Worm (Caenorhabditis elegans) whole organism, late embryonic: Measurements from ENCODE around the gene Y23B4A.1.
A peak's percentile ranks its signal among the peaks of the same experiment; 100 is the strongest.

ENCODE experiments used
- C08G9.2 ChIP-seq: sonication (generic microtip); optimal IDR thresholded peaks from 2 replicates; lab custom pipeline; 2016; ENCODE audit warnings: mild to moderate bottlenecking, missing genetic modification characterization, moderate library complexity, missing compliant biosample characterization
- F13H6.1 ChIP-seq: sonication (generic microtip); optimal IDR thresholded peaks from 2 replicates; lab custom pipeline; 2016; ENCODE audit warnings: missing genetic modification characterization, missing compliant biosample characterization
- K02D7.2 ChIP-seq: sonication (generic microtip); optimal IDR thresholded peaks from 2 replicates; lab custom pipeline; 2017; ENCODE audit warnings: mild to moderate bottlenecking, missing genetic modification characterization, missing compliant biosample characterization
- Y22D7AL.16 ChIP-seq: sonication (generic microtip); optimal IDR thresholded peaks from 2 replicates; lab custom pipeline; 2016; ENCODE audit warnings: missing genetic modification characterization, missing compliant biosample characterization
- ahr-1 ChIP-seq: sonication (generic microtip); optimal IDR thresholded peaks from 2 replicates; lab custom pipeline; 2016; ENCODE audit warnings: missing genetic modification characterization, missing compliant biosample characterization
- ama-1 ChIP-seq: fragments of 150-350 bp; optimal IDR thresholded peaks from 2 replicates; lab custom pipeline; 2014
- ceh-18 ChIP-seq: sonication (generic microtip); optimal IDR thresholded peaks from 2 replicates; lab custom pipeline; 2016; ENCODE audit warnings: missing genetic modification characterization, missing compliant biosample characterization
- ceh-2 ChIP-seq: sonication (generic microtip); optimal IDR thresholded peaks from 2 replicates; lab custom pipeline; 2016; ENCODE audit warnings: missing genotype, missing genetic modification characterization, missing compliant biosample characterization
- ceh-30 ChIP-seq: fragments of 150-350 bp; optimal IDR thresholded peaks from 2 replicates; lab custom pipeline; 2014; ENCODE audit warnings: missing biosample characterization, missing genetic modification characterization
- ceh-31 ChIP-seq: sonication (generic microtip); optimal IDR thresholded peaks from 2 replicates; lab custom pipeline; 2016; ENCODE audit warnings: missing genetic modification characterization, missing compliant biosample characterization
- ceh-45 ChIP-seq: fragments of 200-800 bp; sonication (Bioruptor generic); IDR thresholded peaks from 2 replicates; pipeline ENCODE4 v1.3.6; 2022; ENCODE audit warnings: missing genetic modification reagents, missing genetic modification characterization, missing compliant biosample characterization
- ceh-48 ChIP-seq: sonication (generic microtip); optimal IDR thresholded peaks from 2 replicates; lab custom pipeline; 2016; ENCODE audit warnings: missing genetic modification characterization, inconsistent platforms, missing compliant biosample characterization
- ceh-6 ChIP-seq: fragments of 200-800 bp; sonication (Bioruptor generic); optimal IDR thresholded peaks from 2 replicates; lab custom pipeline; 2018; ENCODE audit warnings: mild to moderate bottlenecking, missing genetic modification characterization, missing compliant biosample characterization
- ceh-9 ChIP-seq: sonication (generic microtip); optimal IDR thresholded peaks from 2 replicates; lab custom pipeline; 2016; ENCODE audit warnings: mild to moderate bottlenecking, missing genetic modification characterization, inconsistent platforms, missing compliant biosample characterization
- che-1 ChIP-seq: sonication (generic microtip); optimal IDR thresholded peaks from 2 replicates; lab custom pipeline; 2016; ENCODE audit warnings: mild to moderate bottlenecking, missing genetic modification characterization, missing compliant biosample characterization
- dmd-4 ChIP-seq: sonication (generic microtip); optimal IDR thresholded peaks from 2 replicates; lab custom pipeline; 2016; ENCODE audit warnings: borderline replicate concordance, missing genetic modification characterization, missing compliant biosample characterization
- elt-2 ChIP-seq: sonication (generic microtip); optimal IDR thresholded peaks from 2 replicates; lab custom pipeline; 2016; ENCODE audit warnings: missing genetic modification reagents, missing genetic modification characterization, missing compliant biosample characterization
- elt-4 ChIP-seq: sonication (generic microtip); optimal IDR thresholded peaks from 2 replicates; lab custom pipeline; 2016; ENCODE audit warnings: missing genetic modification characterization, missing compliant biosample characterization
- fax-1 ChIP-seq: sonication (generic microtip); optimal IDR thresholded peaks from 2 replicates; lab custom pipeline; 2016; ENCODE audit warnings: missing genotype, missing genetic modification characterization, missing compliant biosample characterization
- fkh-6 ChIP-seq: sonication (generic microtip); optimal IDR thresholded peaks from 2 replicates; lab custom pipeline; 2016; ENCODE audit warnings: missing genetic modification characterization, missing compliant biosample characterization
- hlh-15 ChIP-seq: sonication (generic microtip); optimal IDR thresholded peaks from 2 replicates; lab custom pipeline; 2016; ENCODE audit warnings: missing genetic modification characterization, missing compliant biosample characterization
- hlh-8 ChIP-seq: sonication (generic microtip); optimal IDR thresholded peaks from 2 replicates; lab custom pipeline; 2016; ENCODE audit warnings: missing genotype, missing genetic modification characterization, missing compliant biosample characterization
- madf-2 ChIP-seq: sonication (generic microtip); optimal IDR thresholded peaks from 2 replicates; lab custom pipeline; 2017; ENCODE audit warnings: missing genetic modification characterization, missing compliant biosample characterization
- mec-3 ChIP-seq: sonication (generic microtip); optimal IDR thresholded peaks from 2 replicates; lab custom pipeline; 2016; ENCODE audit warnings: borderline replicate concordance, missing genetic modification characterization, missing compliant biosample characterization
- nhr-11 ChIP-seq: fragments of 150-350 bp; optimal IDR thresholded peaks from 2 replicates; lab custom pipeline; 2014; ENCODE audit warnings: missing biosample characterization, missing genetic modification characterization
- nhr-232 ChIP-seq: sonication (generic microtip); optimal IDR thresholded peaks from 2 replicates; lab custom pipeline; 2016; ENCODE audit warnings: missing genetic modification characterization, missing compliant biosample characterization
- odd-2 ChIP-seq: sonication (generic microtip); optimal IDR thresholded peaks from 2 replicates; lab custom pipeline; 2017; ENCODE audit warnings: antibody characterized with exemption, mild to moderate bottlenecking, missing genetic modification characterization, missing compliant biosample characterization
- pat-9 ChIP-seq: fragments of 200-800 bp; sonication (Bioruptor generic); optimal IDR thresholded peaks from 2 replicates; lab custom pipeline; 2018; ENCODE audit warnings: mild to moderate bottlenecking, missing genetic modification characterization, moderate library complexity, missing compliant biosample characterization
- pax-1 ChIP-seq: fragments of 150-350 bp; optimal IDR thresholded peaks from 2 replicates; lab custom pipeline; 2014; ENCODE audit warnings: missing biosample characterization, missing genetic modification characterization
- pha-2 ChIP-seq: sonication (generic microtip); optimal IDR thresholded peaks from 2 replicates; lab custom pipeline; 2017; ENCODE audit warnings: mild to moderate bottlenecking, missing genetic modification characterization, missing compliant biosample characterization
- pqm-1 ChIP-seq: sonication (generic microtip); optimal IDR thresholded peaks from 2 replicates; lab custom pipeline; 2016; ENCODE audit warnings: missing genetic modification characterization, missing compliant biosample characterization
- pros-1 ChIP-seq: fragments of 150-350 bp; optimal IDR thresholded peaks from 2 replicates; lab custom pipeline; 2014; ENCODE audit warnings: missing biosample characterization, missing genetic modification reagents, missing genetic modification characterization
- sox-4 ChIP-seq: sonication (generic microtip); optimal IDR thresholded peaks from 2 replicates; lab custom pipeline; 2017; ENCODE audit warnings: mild to moderate bottlenecking, missing genetic modification characterization, inconsistent platforms, missing compliant biosample characterization
- tbx-2 ChIP-seq: sonication (generic microtip); optimal IDR thresholded peaks from 2 replicates; lab custom pipeline; 2016; ENCODE audit warnings: missing genetic modification characterization, missing compliant biosample characterization
- tbx-7 ChIP-seq: sonication (generic microtip); optimal IDR thresholded peaks from 2 replicates; lab custom pipeline; 2016; ENCODE audit warnings: missing genotype, missing genetic modification characterization, missing compliant biosample characterization
- unc-3 ChIP-seq, 2 experiments: fragments of 200-800 bp in 1 of 2; sonication (Bioruptor generic) in 1 of 2; sonication (generic microtip) in 1 of 2; conservative IDR thresholded peaks in 1 of 2; optimal IDR thresholded peaks in 1 of 2; 2 replicates each; pipeline versions ENCODE4 v1.3.6 to Lab custom; 2016 to 2022; ENCODE audit warnings: missing compliant biosample characterization in 2 of 2, missing genetic modification characterization in 2 of 2, missing genetic modification reagents in 1 of 2
- unc-42 ChIP-seq: sonication (generic microtip); optimal IDR thresholded peaks from 2 replicates; lab custom pipeline; 2016; ENCODE audit warnings: missing genotype, missing genetic modification characterization, missing compliant biosample characterization
- unc-86 ChIP-seq: sonication (generic microtip); optimal IDR thresholded peaks from 2 replicates; lab custom pipeline; 2016; ENCODE audit warnings: missing genetic modification characterization, missing compliant biosample characterization
- zip-5 ChIP-seq: sonication (generic microtip); optimal IDR thresholded peaks from 2 replicates; lab custom pipeline; 2016; ENCODE audit warnings: missing genetic modification characterization, missing compliant biosample characterization

Y23B4A.1 gene

DNA sequence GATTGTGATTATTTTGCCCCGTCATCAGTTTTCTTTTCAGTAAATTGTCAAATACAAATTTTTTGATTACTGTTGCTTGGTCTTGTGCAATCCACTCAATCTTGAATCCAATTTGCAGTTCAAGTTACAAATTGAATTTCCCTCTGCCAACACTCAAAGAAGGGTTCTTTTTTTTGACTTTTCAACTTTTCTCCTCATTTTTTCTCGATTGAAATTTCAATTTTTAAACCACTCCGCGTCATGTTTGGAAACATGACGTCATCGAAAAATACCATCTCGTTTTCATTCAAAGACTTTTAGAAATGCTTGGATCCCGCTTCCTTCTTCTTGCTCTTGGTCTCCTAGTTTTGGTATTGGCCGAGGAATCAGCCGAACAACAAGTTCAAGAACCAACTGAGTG, 31.6 kb downstream of the Y23B4A.1 start, which contains the start of gene flp-7:
TSS of gene flp-7 (plus strand) at position 301 of the 400 bp plus-strand sequence.
- TF ChIP-seq ceh-6 (GFP tag; lab: Kevin White, UChicago) (no peak), ceh-31 (tag; lab: Kevin White, UChicago) (no peak), dmd-4 (tag; lab: Kevin White, UChicago) (no peak), C08G9.2 (tag; lab: Kevin White, UChicago) (no peak), pros-1 (tag; lab: Kevin White, UChicago) (no peak), Y22D7AL.16 (tag; lab: Kevin White, UChicago) (no peak), ahr-1 (tag; lab: Kevin White, UChicago) (no peak), tbx-2 (tag; lab: Kevin White, UChicago) (no peak), ceh-18 (tag; lab: Kevin White, UChicago) (no peak), fax-1 (tag; lab: Kevin White, UChicago) (no peak), ceh-9 (no peak), sox-4 (tag; lab: Kevin White, UChicago) (no peak), pqm-1 (tag; lab: Kevin White, UChicago) (no peak), ceh-30 (no peak), unc-86 (tag; lab: Kevin White, UChicago) (no peak), tbx-7 (no peak), nhr-11 (tag; lab: Kevin White, UChicago) (no peak)
- TF ChIP-seq, all 69 proteins: peak for 0

ce11 chrX:5877039-5877438, 40.1 kb downstream of the Y23B4A.1 start:
- TF ChIP-seq unc-42 (tag; lab: Kevin White, UChicago) (peak; percentile 4), hlh-15 (tag; lab: Kevin White, UChicago) (no peak), ceh-48 (no peak), ceh-6 (GFP tag; lab: Kevin White, UChicago) (no peak)
- TF ChIP-seq, all 69 proteins: peak for 1

DNA sequence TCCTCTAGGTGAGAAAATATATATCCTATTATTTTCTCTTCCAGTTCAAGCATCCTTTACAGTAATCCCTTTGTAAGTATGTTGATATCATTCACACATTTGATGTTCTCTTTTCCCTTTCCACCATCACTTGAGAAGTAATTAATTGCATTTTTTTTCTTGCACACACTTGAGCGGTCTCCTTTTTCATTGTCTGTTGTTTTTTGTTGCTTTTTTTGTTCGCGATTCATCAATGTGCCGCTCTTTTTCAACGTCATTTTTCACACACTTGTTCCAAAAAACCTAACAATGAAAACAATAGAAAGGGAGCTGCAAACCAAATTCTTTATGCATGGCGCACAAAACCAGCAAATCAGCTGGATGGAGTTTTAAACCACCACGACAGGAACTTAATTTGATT, 41.6 kb downstream of the Y23B4A.1 start, which contains the start of gene F49E10.4:
TSS of gene F49E10.4 (plus strand) at position 301 of the 400 bp plus-strand sequence.
- TF ChIP-seq nhr-232 (tag; lab: Kevin White, UChicago) (no peak), pax-1 (tag; lab: Kevin White, UChicago) (no peak), elt-2 (tag; lab: Kevin White, UChicago) (no peak), madf-2 (tag; lab: Kevin White, UChicago) (no peak), sox-4 (tag; lab: Kevin White, UChicago) (no peak), odd-2 (no peak), unc-3 (GFP tag; conservative IDR thresholded peaks at IDR 0.05; lab: Robert Waterston, UW) (no peak), unc-3 (tag; optimal IDR thresholded peaks at IDR 0.05; lab: Kevin White, UChicago) (no peak), ceh-30 (no peak), F13H6.1 (tag; lab: Kevin White, UChicago) (no peak), ceh-2 (tag; lab: Kevin White, UChicago) (no peak), ceh-48 (no peak), zip-5 (tag; lab: Kevin White, UChicago) (no peak), ceh-9 (no peak), pha-2 (tag; lab: Kevin White, UChicago) (no peak), elt-4 (tag; lab: Kevin White, UChicago) (no peak), pat-9 (tag; lab: Kevin White, UChicago) (no peak), K02D7.2 (tag; lab: Kevin White, UChicago) (no peak), nhr-11 (tag; lab: Kevin White, UChicago) (no peak)

DNA sequence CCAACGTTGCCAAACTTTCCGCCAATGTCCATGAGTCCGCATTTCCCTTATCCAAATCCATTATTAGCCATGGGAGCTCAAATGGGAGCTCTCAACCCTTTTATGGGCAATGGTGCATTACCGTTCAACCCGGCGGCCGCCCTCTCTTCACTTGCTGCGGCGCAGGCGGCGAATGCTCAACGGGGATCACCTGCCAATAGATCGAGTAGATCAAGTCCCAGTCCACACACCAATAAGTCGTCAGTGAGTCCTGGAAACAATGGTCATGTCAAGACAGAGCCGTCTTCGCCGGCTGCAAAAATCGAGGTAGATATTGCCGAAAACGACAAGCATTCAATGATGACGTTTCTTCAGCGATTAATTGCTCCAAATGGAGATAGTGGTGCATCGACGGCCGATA, 45.0 kb downstream of the Y23B4A.1 start:
- TF ChIP-seq zip-5 (tag; lab: Kevin White, UChicago): no peak
- no peak for TF ChIP-seq ceh-45
- TF ChIP-seq unc-86 (tag; lab: Kevin White, UChicago): no peak
- TF ChIP-seq F13H6.1 (tag; lab: Kevin White, UChicago): no peak
- TF ChIP-seq ama-1 (lab: Kevin White, UChicago): no peak
- no peak for TF ChIP-seq odd-2
- TF ChIP-seq pha-2 (tag; lab: Kevin White, UChicago): no peak
- TF ChIP-seq tbx-7: no peak
- TF ChIP-seq pat-9 (tag; lab: Kevin White, UChicago): no peak
- TF ChIP-seq pqm-1 (tag; lab: Kevin White, UChicago): no peak
- TF ChIP-seq fkh-6 (tag; lab: Kevin White, UChicago): no peak
- TF ChIP-seq dmd-4 (tag; lab: Kevin White, UChicago): no peak
- no peak for TF ChIP-seq elt-2 (tag; lab: Kevin White, UChicago)
- TF ChIP-seq hlh-8 (tag; lab: Kevin White, UChicago): no peak
- TF ChIP-seq K02D7.2 (tag; lab: Kevin White, UChicago): no peak
- no peak for TF ChIP-seq che-1 (tag; lab: Kevin White, UChicago)
- TF ChIP-seq ceh-9: no peak
- TF ChIP-seq mec-3 (tag; lab: Kevin White, UChicago): no peak
